Worm (Caenorhabditis elegans) whole organism, late embryonic: ENCODE measurements around the gene nyn-3.

Source experiments
- F13H6.1 ChIP-seq: sonication (generic microtip); optimal IDR thresholded peaks from 2 replicates; lab custom pipeline; 2016; ENCODE audit warnings: missing genetic modification characterization, missing compliant biosample characterization
- ceh-18 ChIP-seq: sonication (generic microtip); optimal IDR thresholded peaks from 2 replicates; lab custom pipeline; 2016; ENCODE audit warnings: missing genetic modification characterization, missing compliant biosample characterization
- ceh-2 ChIP-seq: sonication (generic microtip); optimal IDR thresholded peaks from 2 replicates; lab custom pipeline; 2016; ENCODE audit warnings: missing genotype, missing genetic modification characterization, missing compliant biosample characterization
- ceh-48 ChIP-seq: sonication (generic microtip); optimal IDR thresholded peaks from 2 replicates; lab custom pipeline; 2016; ENCODE audit warnings: missing genetic modification characterization, inconsistent platforms, missing compliant biosample characterization
- nfya-1 ChIP-seq: sonication (generic microtip); optimal IDR thresholded peaks from 2 replicates; lab custom pipeline; 2017; ENCODE audit warnings: missing genetic modification characterization, mild to moderate bottlenecking, missing compliant biosample characterization, antibody characterized with exemption, moderate library complexity
- nhr-11 ChIP-seq: fragments of 150-350 bp; optimal IDR thresholded peaks from 2 replicates; lab custom pipeline; 2014; ENCODE audit warnings: missing biosample characterization, missing genetic modification characterization
- pha-2 ChIP-seq: sonication (generic microtip); optimal IDR thresholded peaks from 2 replicates; lab custom pipeline; 2017; ENCODE audit warnings: mild to moderate bottlenecking, missing genetic modification characterization, missing compliant biosample characterization
- pha-4 ChIP-seq: fragments of 150-350 bp; optimal IDR thresholded peaks from 2 replicates; lab custom pipeline; 2018; ENCODE audit warnings: missing biosample characterization, missing genetic modification reagents, missing genetic modification characterization
- tbx-7 ChIP-seq: sonication (generic microtip); optimal IDR thresholded peaks from 2 replicates; lab custom pipeline; 2016; ENCODE audit warnings: missing genotype, missing genetic modification characterization, missing compliant biosample characterization
- unc-55 ChIP-seq: sonication (generic microtip); optimal IDR thresholded peaks from 2 replicates; lab custom pipeline; 2017; ENCODE audit warnings: missing biosample characterization, missing genetic modification reagents, missing genetic modification characterization

ce11 chrII:6334745-6335260 lies 42.4 kb upstream of the nyn-3 start:
- no peak for TF ChIP-seq F13H6.1 (tag; lab: Kevin White, UChicago)
- TF ChIP-seq pha-4 (tag; lab: Kevin White, UChicago): no peak
- no peak for TF ChIP-seq pha-2
- no peak for TF ChIP-seq nfya-1 (tag; lab: Kevin White, UChicago)
- no peak for TF ChIP-seq tbx-7
- TF ChIP-seq ceh-2 (tag; lab: Kevin White, UChicago): no peak
- no peak for TF ChIP-seq nhr-11 (tag; lab: Kevin White, UChicago)
- TF ChIP-seq ceh-18 (tag; lab: Kevin White, UChicago): no peak
- no peak for TF ChIP-seq ceh-48 (tag; lab: Kevin White, UChicago)
- TF ChIP-seq unc-55 (GFP tag; lab: Kevin White, UChicago): no peak
